Fruit fly (Drosophila melanogaster): ENCODE measurements around the gene mkg-p.

Gene mkg-p

DNA sequence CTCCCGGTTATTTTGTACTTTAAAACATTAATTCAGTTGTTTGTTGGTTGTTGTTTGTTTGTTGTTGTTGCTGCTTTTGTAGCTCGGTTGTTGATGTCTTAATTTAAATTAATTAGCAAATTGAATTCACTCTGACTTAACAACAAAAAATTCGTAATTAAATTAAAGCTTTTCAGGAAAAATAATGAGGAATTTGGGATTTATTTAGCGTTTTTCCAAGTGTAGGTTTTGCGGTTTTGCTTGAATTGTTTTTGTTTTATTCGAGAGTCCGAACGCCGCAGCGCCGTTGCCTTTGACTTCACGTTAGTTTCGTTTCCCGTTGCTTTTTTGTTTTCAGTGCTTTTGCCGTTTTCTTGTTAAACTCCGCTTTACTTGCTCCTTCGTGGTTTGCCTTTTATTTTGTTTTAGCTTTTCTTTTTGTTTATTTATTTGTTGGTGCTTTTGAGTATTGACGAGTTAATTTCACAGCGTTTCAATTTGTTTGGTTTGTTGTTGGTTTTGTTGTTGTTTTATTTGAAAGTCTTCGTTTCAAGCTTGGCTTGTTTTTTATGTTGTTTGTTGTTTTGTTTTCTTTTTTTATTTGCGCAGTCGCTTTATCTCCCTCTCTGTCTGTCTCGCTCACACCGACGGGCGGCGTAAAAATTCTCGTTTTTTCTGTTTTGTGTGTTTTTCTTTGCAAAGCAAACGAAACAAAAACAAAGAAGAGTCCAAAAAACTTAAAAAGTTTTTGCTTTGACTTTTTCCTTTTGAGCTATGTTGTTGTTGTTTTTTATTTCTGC, 35.9 kb upstream of the mkg-p start:
- TF ChIP-seq noc (tag; optimal IDR thresholded peaks at IDR 0.05): no peak

- TF ChIP-seq noc (tag; optimal IDR thresholded peaks at IDR 0.05): no peak
Measured at dm6 chr3L:8440079-8440478, 35.0 kb upstream of the mkg-p start.

dm6 chr3L:8437583-8437982, 32.5 kb upstream of the mkg-p start:
- TF ChIP-seq noc (tag; optimal IDR thresholded peaks at IDR 0.05): no peak

DNA sequence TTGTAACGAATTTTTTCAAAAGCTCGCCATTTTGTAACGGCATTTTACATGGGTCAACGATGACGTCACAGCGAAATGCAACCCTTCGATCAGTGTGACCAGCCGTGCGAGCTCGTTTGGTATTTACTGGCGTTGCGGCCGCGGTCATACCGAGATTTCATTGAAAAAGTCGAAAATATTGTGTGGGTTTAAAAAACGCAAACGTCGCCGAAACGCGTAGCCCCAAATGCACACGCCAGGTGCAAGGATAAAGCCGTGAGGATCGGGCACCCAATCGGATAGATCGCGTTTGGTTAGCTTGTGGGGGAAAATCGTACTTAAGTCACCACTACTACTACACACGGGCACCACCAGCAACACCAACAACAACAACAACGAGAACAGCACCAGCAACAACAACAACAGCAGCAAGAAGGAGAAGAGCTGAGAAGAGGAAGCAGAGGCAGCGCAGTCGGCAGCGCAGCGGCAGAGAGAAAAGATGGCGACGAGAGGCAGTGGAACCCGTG, 19.8 kb upstream of the mkg-p start, which contains the start of gene Cbl:
Gene Cbl (plus strand): TSS at position 124 of the 506 bp plus-strand sequence.
- no peak for TF ChIP-seq noc (tag; optimal IDR thresholded peaks at IDR 0.05)

- TF ChIP-seq noc (tag; optimal IDR thresholded peaks at IDR 0.05): no peak
Measured at dm6 chr3L:8423156-8423555, 18.1 kb upstream of the mkg-p start.

dm6 chr3L:8421808-8422586, 16.9 kb upstream of the mkg-p start, which contains the start of gene CG32354:
Gene CG32354 (minus strand): TSS chr3L:8422205.
- no peak for TF ChIP-seq noc (tag; optimal IDR thresholded peaks at IDR 0.05)

dm6 chr3L:8421361-8421760, 16.3 kb upstream of the mkg-p start:
- no peak for TF ChIP-seq noc (tag; optimal IDR thresholded peaks at IDR 0.05)

DNA sequence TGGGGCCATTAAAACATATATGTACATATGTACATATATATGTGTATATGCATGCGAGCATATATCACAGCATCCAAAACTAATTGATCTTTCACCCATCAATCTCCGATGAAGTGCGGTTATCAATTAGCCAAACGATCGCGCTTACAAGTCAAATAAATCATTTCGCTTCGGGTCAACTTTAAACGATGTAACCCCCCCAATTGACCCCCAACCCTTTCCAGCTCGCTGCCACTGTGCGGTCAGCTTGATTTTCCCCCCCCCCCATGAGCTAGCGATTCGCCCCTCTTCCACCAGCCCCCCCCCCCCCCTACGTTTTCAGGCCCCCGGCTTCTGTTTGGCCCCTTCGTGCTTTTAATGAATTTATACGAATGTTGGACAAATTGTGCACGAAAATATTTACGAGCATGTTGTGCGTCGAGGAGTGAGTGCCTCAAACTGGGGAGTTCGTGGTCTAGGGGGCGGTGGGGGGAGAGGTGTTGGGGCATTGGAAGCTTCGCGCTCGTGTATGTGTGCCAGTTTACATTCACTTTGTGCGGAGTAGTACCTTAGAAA, 14.6 kb upstream of the mkg-p start:
- TF ChIP-seq noc (tag; optimal IDR thresholded peaks at IDR 0.05): no peak

dm6 chr3L:8418984-8419383, 13.9 kb upstream of the mkg-p start:
- no peak for TF ChIP-seq noc (tag; optimal IDR thresholded peaks at IDR 0.05)

- TF ChIP-seq noc (tag; optimal IDR thresholded peaks at IDR 0.05): no peak
Measured at dm6 chr3L:8412725-8413124, 7.6 kb upstream of the mkg-p start, which contains the start of the genes Oseg1 and mtrm. Gene Oseg1 (minus strand): TSS chr3L:8412825. Gene mtrm (plus strand): TSS chr3L:8413012.

- TF ChIP-seq noc (tag; optimal IDR thresholded peaks at IDR 0.05): no peak
Measured at dm6 chr3L:8411439-8411897, 6.4 kb upstream of the mkg-p start, which contains the start of gene Exo70. Gene Exo70 (plus strand): TSS chr3L:8411851.

DNA sequence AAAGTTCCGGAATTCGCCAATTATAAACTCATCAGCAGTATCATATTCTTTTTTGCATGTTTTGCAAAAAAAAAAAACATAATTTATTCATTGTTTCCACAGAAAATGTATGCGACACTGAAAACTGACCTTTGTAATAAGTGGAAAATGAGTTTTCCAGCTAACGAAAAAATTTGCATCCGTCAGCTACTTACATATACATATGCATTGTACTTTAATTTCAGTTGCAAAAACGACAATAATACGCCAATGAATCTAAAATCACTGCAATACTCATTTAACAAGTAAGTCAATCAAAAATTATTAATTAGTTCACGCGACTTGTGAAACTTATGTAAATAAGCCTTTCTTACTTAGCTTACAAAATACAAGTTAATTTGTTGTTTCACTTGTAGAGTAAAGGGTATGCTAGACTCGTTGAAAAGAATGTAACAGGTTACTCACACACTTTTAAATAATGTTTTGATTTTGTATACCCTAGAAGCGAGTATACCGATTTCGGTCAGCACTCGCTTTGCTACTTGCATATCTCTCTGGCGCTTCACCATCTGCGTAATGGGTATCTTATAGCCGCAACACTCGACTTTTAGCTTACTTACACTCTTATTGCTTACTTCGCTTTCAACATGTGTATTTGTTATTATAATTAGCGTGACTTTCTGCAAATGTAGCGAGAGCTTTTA, 6.2 kb downstream of the mkg-p start:
- TF ChIP-seq noc (tag; optimal IDR thresholded peaks at IDR 0.05): no peak

dm6 chr3L:8396187-8396586, 8.9 kb downstream of the mkg-p start:
- no peak for TF ChIP-seq noc (tag; optimal IDR thresholded peaks at IDR 0.05)

- no peak for TF ChIP-seq noc (tag; optimal IDR thresholded peaks at IDR 0.05)
Measured at dm6 chr3L:8395630-8396168, 9.4 kb downstream of the mkg-p start, which contains the start of gene CG7120. Gene CG7120 (plus strand): TSS chr3L:8396000.

dm6 chr3L:8394944-8395343, 10.1 kb downstream of the mkg-p start:
- no peak for TF ChIP-seq noc (tag; optimal IDR thresholded peaks at IDR 0.05)
